Worm (Caenorhabditis elegans): ENCODE results near the gene C49C8.8.
A peak's percentile ranks its signal among the peaks of the same experiment; 100 is the strongest.

DNA sequence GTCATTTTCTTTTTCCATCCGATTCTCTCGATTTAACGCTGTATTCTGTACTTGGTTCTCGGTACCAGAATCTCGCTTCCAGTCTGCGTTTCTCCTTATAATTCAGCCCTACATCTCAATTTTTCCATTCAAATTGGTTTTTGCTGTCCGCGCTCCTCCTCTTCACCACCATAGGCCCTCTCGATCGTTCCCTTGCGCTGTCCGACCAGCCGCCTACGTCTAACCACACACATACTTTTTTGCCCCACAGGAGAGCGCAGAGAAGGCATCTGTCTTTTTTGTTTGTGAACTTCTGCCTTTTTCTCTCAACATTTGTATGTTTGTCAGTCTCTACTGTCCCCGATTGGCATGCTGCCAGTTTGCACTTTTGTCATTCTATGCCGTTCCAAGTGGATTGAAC is 24.6 kb upstream of the C49C8.8 start, which contains the start of gene F42A9.11:
- no peak for TF ChIP-seq mdl-1 (tag; optimal IDR thresholded peaks at IDR 0.05)
- TF ChIP-seq zag-1 (tag; optimal IDR thresholded peaks at IDR 0.05): no peak
- no peak for TF ChIP-seq fos-1 (tag; optimal IDR thresholded peaks at IDR 0.05)
- no peak for TF ChIP-seq unc-62 (GFP tag; optimal IDR thresholded peaks at IDR 0.05)
- no peak for TF ChIP-seq nhr-237 (tag; optimal IDR thresholded peaks at IDR 0.05)
- no peak for TF ChIP-seq nhr-12 (tag; optimal IDR thresholded peaks at IDR 0.05)
- TF ChIP-seq nhr-77 (tag; optimal IDR thresholded peaks at IDR 0.05): no peak
- TF ChIP-seq nhr-25 (tag; optimal IDR thresholded peaks at IDR 0.05): peak; percentile 30
